Fruit fly (Drosophila melanogaster): ENCODE results near the gene CG9981.

Gene CG9981

dm6 chrX:16448252-16449191 is 43.6 kb upstream of the CG9981 start, which contains the start of the genes CG34015 and eIF4H1 (continued):
- TF ChIP-seq CG34422 (GFP tag; IDR thresholded peaks at IDR 0.05) (peak; percentile 68; the same call in 1 of the 3 replicates), Bgb (GFP tag; IDR thresholded peaks at IDR 0.05; ENCODE audit: partially characterized antibody) (peak; percentile 66), Atf6 (GFP tag; IDR thresholded peaks at IDR 0.05) (no peak), cg (GFP tag; optimal IDR thresholded peaks at IDR 0.05) (peak; percentile 99), CG12769 (tag; optimal IDR thresholded peaks at IDR 0.05) (no peak), CG2120 (GFP tag; optimal IDR thresholded peaks at IDR 0.05) (no peak), al (GFP tag; IDR thresholded peaks at IDR 0.05) (no peak), esg (GFP tag; conservative IDR thresholded peaks at IDR 0.05) (no peak), bbx (GFP tag; IDR thresholded peaks at IDR 0.05; ENCODE audit: partially characterized antibody) (peak; percentile 11; the same call in 1 of the 2 replicates), Dip3 (GFP tag; optimal IDR thresholded peaks at IDR 0.05) (no peak), chinmo (GFP tag; IDR thresholded peaks at IDR 0.05; ENCODE audit: partially characterized antibody) (peak; percentile 66; the same call in 2 of the 4 replicates), Adf1 (GFP tag; IDR thresholded peaks at IDR 0.05) (peak; percentile 93), Ets97D (GFP tag; optimal IDR thresholded peaks at IDR 0.05) (peak; percentile 69), E2f1 (GFP tag; IDR thresholded peaks at IDR 0.05) (no peak), inv (GFP tag; IDR thresholded peaks at IDR 0.05; ENCODE audit: partially characterized antibody) (peak; percentile 50; the same call in 1 of the 2 replicates), odd (GFP tag; optimal IDR thresholded peaks at IDR 0.05) (no peak), CG2199 (GFP tag; IDR thresholded peaks at IDR 0.05) (0 out of 3 replicates have a peak, but pooled peaks have one; percentile 24), sens (GFP tag) (peak; percentile 63), tin (GFP tag; optimal IDR thresholded peaks at IDR 0.05) (no peak), ham (GFP tag; IDR thresholded peaks at IDR 0.05) (no peak), pnt (GFP tag; optimal IDR thresholded peaks at IDR 0.05) (no peak), Oaz (GFP tag; IDR thresholded peaks at IDR 0.05) (no peak), ara (GFP tag; IDR thresholded peaks at IDR 0.05) (no peak), NFAT (GFP tag; IDR thresholded peaks at IDR 0.05) (no peak), CG10267 (tag; optimal IDR thresholded peaks at IDR 0.05) (peak; percentile 20), trem (tag; optimal IDR thresholded peaks at IDR 0.05) (peak; percentile 52), Camta (GFP tag; optimal IDR thresholded peaks at IDR 0.05) (no peak), NC2β (GFP tag; optimal IDR thresholded peaks at IDR 0.05) (peak; percentile 21), Oli (tag; optimal IDR thresholded peaks at IDR 0.05) (no peak), CG1832 (GFP tag; optimal IDR thresholded peaks at IDR 0.05) (no peak), CG15011 (GFP tag; optimal IDR thresholded peaks at IDR 0.05) (no peak), zfh1 (GFP tag; IDR thresholded peaks at IDR 0.05) (no peak), unpg (GFP tag; optimal IDR thresholded peaks at IDR 0.05) (no peak), CG5180 (GFP tag; optimal IDR thresholded peaks at IDR 0.05) (no peak), nerfin-1 (tag; optimal IDR thresholded peaks at IDR 0.05) (no peak), CG9215 (GFP tag; IDR thresholded peaks at IDR 0.05) (no peak), CG6765 (GFP tag; optimal IDR thresholded peaks at IDR 0.05) (peak; percentile 57), org-1 (GFP tag; optimal IDR thresholded peaks at IDR 0.05) (no peak), CG15514 (GFP tag; optimal IDR thresholded peaks at IDR 0.05) (peak; percentile 40), B-H1 (GFP tag; IDR thresholded peaks at IDR 0.05) (no peak), CG31224 (GFP tag; IDR thresholded peaks at IDR 0.05) (no peak), NK7.1 (GFP tag; optimal IDR thresholded peaks at IDR 0.05) (no peak), CG16813 (GFP tag; IDR thresholded peaks at IDR 0.05; ENCODE audit: partially characterized antibody) (peak; percentile 68), prd (optimal IDR thresholded peaks at IDR 0.05) (no peak), prd (GFP tag; IDR thresholded peaks at IDR 0.05) (no peak), usp (GFP tag; optimal IDR thresholded peaks at IDR 0.05) (no peak), Optix (GFP tag; IDR thresholded peaks at IDR 0.05) (no peak), CG18476 (GFP tag; optimal IDR thresholded peaks at IDR 0.05) (no peak), scrt (GFP tag; optimal IDR thresholded peaks at IDR 0.05) (no peak)
